Worm (Caenorhabditis elegans): Measurements from ENCODE around the gene Y76B12C.3.

ce11 chrIV:1923722-1924121, 49.8 kb upstream of the Y76B12C.3 start, which contains the start of gene denn-4:
- no peak for TF ChIP-seq cnd-1 (tag; optimal IDR thresholded peaks at IDR 0.05)
- no peak for TF ChIP-seq unc-120 (tag; optimal IDR thresholded peaks at IDR 0.05; ENCODE audit: poor library complexity, severe bottlenecking)
- no peak for TF ChIP-seq lsy-2 (tag; optimal IDR thresholded peaks at IDR 0.05)
- TF ChIP-seq snpc-4 (tag; optimal IDR thresholded peaks at IDR 0.05), result no peak
- TF ChIP-seq tbx-8 (GFP tag; optimal IDR thresholded peaks at IDR 0.05), result no peak
- no peak for TF ChIP-seq unc-39 (tag; optimal IDR thresholded peaks at IDR 0.05)
- TF ChIP-seq zip-8 (tag; optimal IDR thresholded peaks at IDR 0.05), result no peak
- no peak for TF ChIP-seq bed-3 (GFP tag; optimal IDR thresholded peaks at IDR 0.05)
- no peak for TF ChIP-seq mls-2 (tag; optimal IDR thresholded peaks at IDR 0.05)
- no peak for TF ChIP-seq mep-1 (tag; optimal IDR thresholded peaks at IDR 0.05)

Measured in whole organism, mixed stage, embryonic.